Fruit fly (Drosophila melanogaster) whole organism, embryonic: Measurements from ENCODE around the gene Ac13E.

Source experiments
- ATbp ChIP-seq: fragments of 200-800 bp; sonication (Bioruptor generic); optimal IDR thresholded peaks from 2 replicates; lab custom pipeline; 2017; ENCODE audit warnings: missing biosample characterization, mild to moderate bottlenecking, missing genetic modification characterization, missing genetic modification reagents
- Atf3 ChIP-seq: fragments of 200-800 bp; sonication (Bioruptor generic); optimal IDR thresholded peaks from 3 replicates; lab custom pipeline; 2016; ENCODE audit warnings: missing biosample characterization, missing genetic modification characterization
- Bgb ChIP-seq: fragments of 200-800 bp; sonication (Bioruptor generic); IDR thresholded peaks from 2 replicates; pipeline ENCODE4 v1.3.6; 2022; ENCODE audit warnings: missing biosample characterization, missing genetic modification characterization; ENCODE audit not compliant: partially characterized antibody
- BtbVII ChIP-seq: fragments of 200-800 bp; sonication (Bioruptor generic); optimal IDR thresholded peaks from 3 replicates; lab custom pipeline; 2017; ENCODE audit warnings: missing biosample characterization, mild to moderate bottlenecking, missing genetic modification characterization
- CG10209 ChIP-seq: fragments of 200-800 bp; sonication (Bioruptor generic); optimal IDR thresholded peaks from 3 replicates; lab custom pipeline; 2017; ENCODE audit warnings: missing biosample characterization, mild to moderate bottlenecking, missing genetic modification characterization, missing genetic modification reagents
- CG10267 ChIP-seq: fragments of 200-800 bp; sonication (Bioruptor generic); optimal IDR thresholded peaks from 2 replicates; lab custom pipeline; 2018; ENCODE audit warnings: missing biosample characterization, mild to moderate bottlenecking, missing genetic modification characterization, moderate library complexity
- CG10321 ChIP-seq: fragments of 200-800 bp; sonication (Bioruptor generic); IDR thresholded peaks from 2 replicates; pipeline ENCODE4 v1.3.6; 2022; ENCODE audit warnings: missing biosample characterization, missing genetic modification characterization
- CG15479 ChIP-seq: fragments of 200-800 bp; sonication (Bioruptor generic); optimal IDR thresholded peaks from 3 replicates; lab custom pipeline; 2019; ENCODE audit warnings: missing biosample characterization, mild to moderate bottlenecking, missing genetic modification characterization, moderate library complexity
- CG1792 ChIP-seq: fragments of 200-800 bp; sonication (Bioruptor generic); optimal IDR thresholded peaks from 2 replicates; lab custom pipeline; 2016; ENCODE audit warnings: missing biosample characterization, missing genetic modification characterization
- CG2199 ChIP-seq: fragments of 200-800 bp; sonication (Bioruptor generic); IDR thresholded peaks from 3 replicates; pipeline ENCODE4 v1.3.6; 2022; ENCODE audit warnings: missing biosample characterization, missing genetic modification characterization
- CG31441 ChIP-seq: fragments of 200-800 bp; sonication (Bioruptor generic); IDR thresholded peaks from 2 replicates; pipeline ENCODE4 v1.3.6; 2022; ENCODE audit warnings: missing biosample characterization, missing genetic modification characterization
- CG3847 ChIP-seq: fragments of 200-800 bp; sonication (Bioruptor generic); IDR thresholded peaks from 2 replicates; pipeline ENCODE4 v1.3.6; 2022; ENCODE audit warnings: missing biosample characterization, missing genetic modification characterization
- CG4360 ChIP-seq: fragments of 200-800 bp; sonication (Bioruptor generic); IDR thresholded peaks from 2 replicates; pipeline ENCODE4 v1.3.6; 2022; ENCODE audit warnings: missing biosample characterization, missing genetic modification characterization
- CG4707 ChIP-seq: fragments of 200-800 bp; sonication (Bioruptor generic); optimal IDR thresholded peaks from 2 replicates; lab custom pipeline; 2018; ENCODE audit warnings: missing biosample characterization, mild to moderate bottlenecking, missing genetic modification characterization, moderate library complexity
- CG6765 ChIP-seq: fragments of 200-800 bp; sonication (Bioruptor generic); optimal IDR thresholded peaks from 3 replicates; lab custom pipeline; 2017; ENCODE audit warnings: missing biosample characterization, mild to moderate bottlenecking, missing genetic modification characterization
- CG8281 ChIP-seq: fragments of 200-800 bp; sonication (Bioruptor generic); optimal IDR thresholded peaks from 2 replicates; lab custom pipeline; 2018; ENCODE audit warnings: missing biosample characterization, mild to moderate bottlenecking, missing genetic modification characterization, moderate library complexity
- CG8359 ChIP-seq: fragments of 200-800 bp; sonication (Bioruptor generic); optimal IDR thresholded peaks from 2 replicates; lab custom pipeline; 2017; ENCODE audit warnings: missing biosample characterization, mild to moderate bottlenecking, missing genetic modification characterization, borderline replicate concordance
- CkIIα-i1 ChIP-seq: fragments of 200-800 bp; sonication (Bioruptor generic); IDR thresholded peaks from 2 replicates; pipeline ENCODE4 v1.3.6; 2022; ENCODE audit warnings: missing biosample characterization, missing genetic modification characterization
- CrebB ChIP-seq: fragments of 200-800 bp; sonication (Bioruptor generic); optimal IDR thresholded peaks from 3 replicates; lab custom pipeline; 2018; ENCODE audit warnings: missing biosample characterization, mild to moderate bottlenecking, missing genetic modification characterization
- Dref ChIP-seq: fragments of 200-800 bp; sonication (Bioruptor generic); IDR thresholded peaks from 2 replicates; pipeline ENCODE4 v1.3.6; 2022; ENCODE audit warnings: missing biosample characterization, missing genetic modification characterization
- Ets97D ChIP-seq: fragments of 200-800 bp; sonication (Bioruptor generic); optimal IDR thresholded peaks from 3 replicates; lab custom pipeline; 2016; ENCODE audit warnings: missing biosample characterization, missing genetic modification characterization
- Fer1 ChIP-seq: fragments of 200-800 bp; sonication (Bioruptor generic); optimal IDR thresholded peaks from 2 replicates; lab custom pipeline; 2017; ENCODE audit warnings: missing biosample characterization, mild to moderate bottlenecking, missing genetic modification characterization
- HHEX ChIP-seq: fragments of 200-800 bp; sonication (Bioruptor generic); optimal IDR thresholded peaks from 3 replicates; lab custom pipeline; 2017; ENCODE audit warnings: missing biosample characterization, mild to moderate bottlenecking, missing genetic modification characterization, missing genetic modification reagents
- NC2β ChIP-seq: fragments of 200-800 bp; sonication (Bioruptor generic); optimal IDR thresholded peaks from 2 replicates; lab custom pipeline; 2016; ENCODE audit warnings: missing biosample characterization, missing genetic modification characterization
- Opbp ChIP-seq: fragments of 200-800 bp; sonication (Bioruptor generic); IDR thresholded peaks from 3 replicates; pipeline ENCODE4 v1.3.6; 2022; ENCODE audit warnings: missing biosample characterization, missing genetic modification characterization; ENCODE audit not compliant: partially characterized antibody
- Sry-δ ChIP-seq: fragments of 200-800 bp; sonication (Bioruptor generic); optimal IDR thresholded peaks from 2 replicates; lab custom pipeline; 2016; ENCODE audit warnings: missing biosample characterization, missing genetic modification characterization
- Tbp ChIP-seq: fragments of >200 bp; optimal IDR thresholded peaks from 2 replicates; lab custom pipeline; 2018; ENCODE audit warnings: missing biosample characterization, missing genetic modification characterization
- Xbp1 ChIP-seq: fragments of 200-800 bp; sonication (Bioruptor generic); optimal IDR thresholded peaks from 3 replicates; lab custom pipeline; 2016; ENCODE audit warnings: missing biosample characterization, mild to moderate bottlenecking, missing genetic modification characterization
- ab ChIP-seq: fragments of 200-800 bp; sonication (Bioruptor generic); optimal IDR thresholded peaks from 2 replicates; lab custom pipeline; 2016; ENCODE audit warnings: missing biosample characterization, missing genetic modification characterization
- ara ChIP-seq: fragments of 200-800 bp; sonication (Bioruptor generic); IDR thresholded peaks from 2 replicates; pipeline ENCODE4 v1.3.6; 2022; ENCODE audit warnings: missing biosample characterization, missing genetic modification characterization
- bbx ChIP-seq: fragments of 200-800 bp; sonication (Bioruptor generic); IDR thresholded peaks from 2 replicates; pipeline ENCODE4 v1.3.6; 2022; ENCODE audit warnings: missing biosample characterization, missing genetic modification characterization; ENCODE audit not compliant: partially characterized antibody
- danr ChIP-seq: fragments of 200-800 bp; sonication (Bioruptor generic); IDR thresholded peaks from 2 replicates; pipeline ENCODE4 v1.3.6; 2022; ENCODE audit warnings: missing biosample characterization, missing genetic modification characterization
- esg ChIP-seq: fragments of 200-800 bp; sonication (Bioruptor generic); conservative IDR thresholded peaks from 2 replicates; pipeline ENCODE4 v1.3.6; 2022; ENCODE audit warnings: missing biosample characterization, missing genetic modification characterization
- gcm2 ChIP-seq: fragments of 200-800 bp; sonication (Bioruptor generic); optimal IDR thresholded peaks from 2 replicates; lab custom pipeline; 2016; ENCODE audit warnings: missing biosample characterization, missing genetic modification characterization
- grau ChIP-seq: fragments of 200-800 bp; optimal IDR thresholded peaks from 3 replicates; lab custom pipeline; 2019; ENCODE audit warnings: missing biosample characterization, mild to moderate bottlenecking, missing genetic modification characterization, moderate library complexity
- grn ChIP-seq: fragments of 200-800 bp; sonication (Bioruptor generic); optimal IDR thresholded peaks from 3 replicates; lab custom pipeline; 2017; ENCODE audit warnings: missing biosample characterization, missing genetic modification characterization
- ind ChIP-seq: fragments of 200-800 bp; sonication (Bioruptor generic); optimal IDR thresholded peaks from 3 replicates; lab custom pipeline; 2016; ENCODE audit warnings: missing biosample characterization, missing genetic modification characterization
- jumu ChIP-seq: fragments of 200-800 bp; sonication (Bioruptor generic); optimal IDR thresholded peaks from 3 replicates; lab custom pipeline; 2016; ENCODE audit warnings: missing biosample characterization, missing genetic modification characterization
- lmd ChIP-seq: fragments of 200-800 bp; sonication (Bioruptor generic); IDR thresholded peaks from 2 replicates; pipeline ENCODE4 v1.3.6; 2022; ENCODE audit warnings: missing biosample characterization, missing genetic modification characterization
- lola ChIP-seq, 3 experiments: fragments of >200 bp in 2 of 3; fragments of 200-800 bp in 1 of 3; sonication (Bioruptor generic) in 1 of 3; optimal IDR thresholded peaks; 2 replicates each; lab custom pipeline; 2017 to 2019; ENCODE audit warnings: missing biosample characterization in 3 of 3, missing genetic modification characterization in 3 of 3, mild to moderate bottlenecking in 1 of 3, moderate library complexity in 1 of 3
- maf-S ChIP-seq: fragments of 200-800 bp; sonication (Bioruptor generic); optimal IDR thresholded peaks from 2 replicates; lab custom pipeline; 2016; ENCODE audit warnings: missing biosample characterization, missing genetic modification characterization
- nau ChIP-seq: fragments of 200-800 bp; sonication (Bioruptor generic); optimal IDR thresholded peaks from 3 replicates; lab custom pipeline; 2017; ENCODE audit warnings: missing biosample characterization, mild to moderate bottlenecking, missing genetic modification characterization, missing genetic modification reagents
- pho ChIP-seq: fragments of 200-800 bp; sonication (Bioruptor generic); optimal IDR thresholded peaks from 2 replicates; lab custom pipeline; 2016; ENCODE audit warnings: missing biosample characterization, missing genetic modification characterization
- pnt ChIP-seq: fragments of 200-800 bp; sonication (Bioruptor generic); optimal IDR thresholded peaks from 3 replicates; lab custom pipeline; 2016; ENCODE audit warnings: missing biosample characterization, missing genetic modification characterization
- psq ChIP-seq: fragments of 200-800 bp; sonication (Bioruptor generic); optimal IDR thresholded peaks from 2 replicates; lab custom pipeline; 2017; ENCODE audit warnings: missing biosample characterization, missing genetic modification characterization
- ranshi ChIP-seq: fragments of 200-800 bp; sonication (Bioruptor generic); IDR thresholded peaks from 2 replicates; pipeline ENCODE4 v1.3.6; 2022; ENCODE audit warnings: missing biosample characterization, missing genetic modification characterization
- sd ChIP-seq: fragments of 200-800 bp; sonication (Bioruptor generic); optimal IDR thresholded peaks from 3 replicates; lab custom pipeline; 2018; ENCODE audit warnings: missing biosample characterization, mild to moderate bottlenecking, missing genetic modification characterization, moderate library complexity
- sisA ChIP-seq: fragments of 200-800 bp; sonication (Bioruptor generic); IDR thresholded peaks from 2 replicates; pipeline ENCODE4 v1.3.6; 2022; ENCODE audit warnings: missing biosample characterization, missing genetic modification characterization
- sob ChIP-seq: fragments of 200-800 bp; sonication (Bioruptor generic); IDR thresholded peaks from 2 replicates; pipeline ENCODE4 v1.3.6; 2022; ENCODE audit warnings: missing biosample characterization, missing genetic modification characterization
- sug ChIP-seq: fragments of 200-800 bp; optimal IDR thresholded peaks from 2 replicates; lab custom pipeline; 2019; ENCODE audit warnings: missing biosample characterization, mild to moderate bottlenecking, missing genetic modification characterization, moderate library complexity
- tll ChIP-seq, 2 experiments: fragments of 200-800 bp in 1 of 2; fragments of >200 bp in 1 of 2; sonication (Bioruptor generic) in 1 of 2; optimal IDR thresholded peaks; 2 replicates each; lab custom pipeline; 2017 to 2019; ENCODE audit warnings: missing biosample characterization in 2 of 2, missing genetic modification characterization in 2 of 2, mild to moderate bottlenecking in 1 of 2, moderate library complexity in 1 of 2
- zfh1 ChIP-seq: fragments of 200-800 bp; sonication (Bioruptor generic); IDR thresholded peaks from 3 replicates; pipeline ENCODE4 v1.3.6; 2022; ENCODE audit warnings: missing biosample characterization, missing genetic modification characterization

The Ac13E gene

dm6 chrX:15462436-15462857, 91.6 kb downstream of the Ac13E start, which contains the start of the genes shtd, CG6294 and CG6299 (continued):
- TF ChIP-seq psq (GFP tag; lab: Kevin White, UChicago) (no peak), CG6765 (GFP tag; lab: Kevin White, UChicago) (no peak), grn (GFP tag; lab: Kevin White, UChicago) (no peak), gcm2 (GFP tag; lab: Kevin White, UChicago) (no peak), NC2β (no peak), CG10209 (GFP tag; lab: Kevin White, UChicago) (no peak), CG4360 (GFP tag; lab: Robert Waterston, UW) (no peak), sug (no peak), danr (GFP tag; lab: Robert Waterston, UW) (no peak), ab (GFP tag; lab: Kevin White, UChicago) (no peak), CG2199 (GFP tag; lab: Robert Waterston, UW) (no peak), Fer1 (GFP tag; lab: Kevin White, UChicago) (no peak), Atf3 (no peak), grau (tag; lab: Kevin White, UChicago) (no peak), Sry-δ (peak; percentile 79), CG8359 (GFP tag; lab: Kevin White, UChicago) (no peak), CG3847 (GFP tag; lab: Robert Waterston, UW) (peak; percentile 59), sisA (no peak), CG4707 (no peak), CrebB (tag; lab: Kevin White, UChicago) (peak; percentile 26), Bgb (peak; percentile 92), lola (GFP tag; optimal IDR thresholded peaks at IDR 0.05; lab: Kevin White, UChicago) (no peak), pnt (GFP tag; lab: Kevin White, UChicago) (no peak), esg (GFP tag; lab: Robert Waterston, UW) (no peak), Dref (GFP tag; lab: Robert Waterston, UW) (peak; percentile 96), BtbVII (GFP tag; lab: Kevin White, UChicago) (no peak), tll (GFP tag; optimal IDR thresholded peaks at IDR 0.05; lab: Kevin White, UChicago) (no peak), ranshi (no peak), Xbp1 (peak; percentile 32), Ets97D (GFP tag; lab: Kevin White, UChicago) (peak; percentile 80), lmd (GFP tag; lab: Robert Waterston, UW) (no peak), CG8281 (tag; lab: Kevin White, UChicago) (no peak), CG15479 (GFP tag; lab: Kevin White, UChicago) (peak; percentile 38), Tbp (GFP tag; lab: Kevin White, UChicago) (no peak), zfh1 (no peak), CG1792 (GFP tag; lab: Kevin White, UChicago) (no peak), Opbp (GFP tag; lab: Robert Waterston, UW) (peak; percentile 88), jumu (GFP tag; lab: Kevin White, UChicago) (no peak), ATbp (no peak), CG10267 (tag; lab: Kevin White, UChicago) (peak; percentile 42), sd (tag; lab: Kevin White, UChicago) (no peak), sob (GFP tag; lab: Robert Waterston, UW) (peak; percentile 31; the same call in 1 of the 2 replicates), HHEX (GFP tag; lab: Kevin White, UChicago) (no peak), ara (no peak), ind (GFP tag; lab: Kevin White, UChicago) (no peak), CG31441 (no peak), pho (GFP tag; lab: Kevin White, UChicago) (peak; percentile 1), CG10321 (no peak), nau (GFP tag; lab: Kevin White, UChicago) (no peak), bbx (peak; percentile 93), maf-S (GFP tag; lab: Kevin White, UChicago) (no peak), CkIIα-i1 (GFP tag; lab: Robert Waterston, UW) (no peak)
